Fruit fly (Drosophila melanogaster) whole organism, embryonic: ENCODE data around the gene ldbr.
A peak's percentile ranks its signal among the peaks of the same experiment; 100 is the strongest.

Source experiments
- BEAF-32 ChIP-seq: fragments of 200-800 bp; sonication (Bioruptor generic); optimal IDR thresholded peaks from 3 replicates; lab custom pipeline; 2017; ENCODE audit warnings: missing biosample characterization, missing genetic modification characterization, mild to moderate bottlenecking, moderate library complexity, missing genetic modification reagents
- Blimp-1 ChIP-seq: fragments of 200-800 bp; sonication (Bioruptor generic); optimal IDR thresholded peaks from 3 replicates; lab custom pipeline; 2018; ENCODE audit warnings: missing biosample characterization, missing genetic modification characterization, mild to moderate bottlenecking, moderate library complexity, missing genetic modification reagents
- CG10462 ChIP-seq: fragments of 200-800 bp; sonication (Bioruptor generic); optimal IDR thresholded peaks from 2 replicates; lab custom pipeline; 2016; ENCODE audit warnings: missing biosample characterization, missing genetic modification characterization
- CG12769 ChIP-seq: fragments of 200-800 bp; sonication (Bioruptor generic); optimal IDR thresholded peaks from 2 replicates; lab custom pipeline; 2019; ENCODE audit warnings: missing biosample characterization, mild to moderate bottlenecking, missing genetic modification characterization, moderate library complexity
- CG13123 ChIP-seq: fragments of 200-800 bp; sonication (Bioruptor generic); optimal IDR thresholded peaks from 2 replicates; lab custom pipeline; 2016; ENCODE audit warnings: missing biosample characterization, missing genetic modification characterization
- CG15011 ChIP-seq: fragments of 200-800 bp; sonication (Bioruptor generic); optimal IDR thresholded peaks from 3 replicates; lab custom pipeline; 2018; ENCODE audit warnings: missing biosample characterization, mild to moderate bottlenecking, missing genetic modification characterization
- CG15514 ChIP-seq: fragments of 200-800 bp; sonication (Bioruptor generic); optimal IDR thresholded peaks from 3 replicates; lab custom pipeline; 2017; ENCODE audit warnings: missing biosample characterization, missing genetic modification characterization, mild to moderate bottlenecking, moderate library complexity, missing genetic modification reagents
- CG1602 ChIP-seq: fragments of 200-800 bp; sonication (Bioruptor generic); optimal IDR thresholded peaks from 3 replicates; lab custom pipeline; 2016; ENCODE audit warnings: missing biosample characterization, missing genetic modification characterization
- CG16815 ChIP-seq: fragments of 200-800 bp; sonication (Bioruptor generic); optimal IDR thresholded peaks from 3 replicates; lab custom pipeline; 2017; ENCODE audit warnings: missing biosample characterization, mild to moderate bottlenecking, missing genetic modification characterization
- CG17385 ChIP-seq: fragments of 200-800 bp; sonication (Bioruptor generic); optimal IDR thresholded peaks from 3 replicates; lab custom pipeline; 2018; ENCODE audit warnings: missing biosample characterization, mild to moderate bottlenecking, missing genetic modification characterization
- CG18476 ChIP-seq: fragments of 200-800 bp; sonication (Bioruptor generic); optimal IDR thresholded peaks from 2 replicates; lab custom pipeline; 2016; ENCODE audit warnings: missing biosample characterization, mild to moderate bottlenecking, missing genetic modification characterization
- CG2875 ChIP-seq: fragments of 200-800 bp; sonication (Bioruptor generic); optimal IDR thresholded peaks from 2 replicates; lab custom pipeline; 2017; ENCODE audit warnings: missing biosample characterization, mild to moderate bottlenecking, missing genetic modification characterization, missing genetic modification reagents
- CG2889 ChIP-seq: fragments of 200-800 bp; sonication (Bioruptor generic); IDR thresholded peaks from 3 replicates; pipeline ENCODE4 v1.3.6; 2022; ENCODE audit warnings: missing biosample characterization, missing genetic modification characterization
- CG30020 ChIP-seq: fragments of 200-800 bp; optimal IDR thresholded peaks from 2 replicates; lab custom pipeline; 2019; ENCODE audit warnings: missing biosample characterization, mild to moderate bottlenecking, missing genetic modification characterization, moderate library complexity
- CG3065 ChIP-seq: fragments of 200-800 bp; sonication (Bioruptor generic); optimal IDR thresholded peaks from 2 replicates; lab custom pipeline; 2016; ENCODE audit warnings: missing biosample characterization, missing genetic modification characterization
- CG3281 ChIP-seq: fragments of 200-800 bp; sonication (Bioruptor generic); optimal IDR thresholded peaks from 3 replicates; lab custom pipeline; 2017; ENCODE audit warnings: missing biosample characterization, mild to moderate bottlenecking, missing genetic modification characterization
- CG3726 ChIP-seq: fragments of 200-800 bp; sonication (Bioruptor generic); IDR thresholded peaks from 3 replicates; pipeline ENCODE4, ENCODE4 v1.3.6; 2022; ENCODE audit warnings: missing biosample characterization, missing genetic modification characterization
- CG3995 ChIP-seq: fragments of 200-800 bp; sonication (Bioruptor generic); optimal IDR thresholded peaks from 3 replicates; lab custom pipeline; 2016; ENCODE audit warnings: missing biosample characterization, missing genetic modification characterization
- CG4328 ChIP-seq: fragments of 200-800 bp; sonication (Bioruptor generic); optimal IDR thresholded peaks from 3 replicates; lab custom pipeline; 2017; ENCODE audit warnings: missing biosample characterization, missing genetic modification reagents, missing genetic modification characterization
- CG6175 ChIP-seq: fragments of 200-800 bp; sonication (Bioruptor generic); IDR thresholded peaks from 3 replicates; pipeline ENCODE4 v1.3.6; 2022; ENCODE audit warnings: missing biosample characterization, missing genetic modification characterization
- CG7271 ChIP-seq: fragments of 200-800 bp; sonication (Bioruptor generic); optimal IDR thresholded peaks from 2 replicates; lab custom pipeline; 2018; ENCODE audit warnings: missing biosample characterization, mild to moderate bottlenecking, missing genetic modification characterization, moderate library complexity
- CG9797 ChIP-seq: fragments of 200-800 bp; sonication (Bioruptor generic); optimal IDR thresholded peaks from 3 replicates; lab custom pipeline; 2018; ENCODE audit warnings: missing biosample characterization, mild to moderate bottlenecking, missing genetic modification characterization
- CrebB ChIP-seq: fragments of 200-800 bp; sonication (Bioruptor generic); optimal IDR thresholded peaks from 3 replicates; lab custom pipeline; 2018; ENCODE audit warnings: missing biosample characterization, mild to moderate bottlenecking, missing genetic modification characterization
- D19B ChIP-seq: fragments of 200-800 bp; sonication (Bioruptor generic); optimal IDR thresholded peaks from 2 replicates; lab custom pipeline; 2017; ENCODE audit warnings: missing biosample characterization, mild to moderate bottlenecking, missing genetic modification characterization
- ERR ChIP-seq: fragments of 200-800 bp; sonication (Bioruptor generic); optimal IDR thresholded peaks from 2 replicates; lab custom pipeline; 2016; ENCODE audit warnings: missing biosample characterization, missing genetic modification characterization
- Ets65A ChIP-seq: fragments of 200-800 bp; sonication (Bioruptor generic); peaks from one replicate; lab custom pipeline; 2016; ENCODE audit warnings: missing biosample characterization, missing genetic modification characterization
- H2.0 ChIP-seq: fragments of 200-800 bp; sonication (Bioruptor generic); IDR thresholded peaks from 2 replicates; pipeline ENCODE4 v1.3.6; 2022; ENCODE audit warnings: missing biosample characterization, missing genetic modification characterization
- Hmx ChIP-seq: fragments of 200-800 bp; sonication (Bioruptor generic); optimal IDR thresholded peaks from 2 replicates; lab custom pipeline; 2016; ENCODE audit warnings: missing biosample characterization, missing genetic modification characterization
- MTF-1 ChIP-seq: fragments of 200-800 bp; sonication (Bioruptor generic); optimal IDR thresholded peaks from 2 replicates; lab custom pipeline; 2018; ENCODE audit warnings: missing biosample characterization, mild to moderate bottlenecking, missing genetic modification characterization, borderline replicate concordance
- Sox100B ChIP-seq: fragments of 200-800 bp; sonication (Bioruptor generic); optimal IDR thresholded peaks from 3 replicates; lab custom pipeline; 2018; ENCODE audit warnings: missing biosample characterization, mild to moderate bottlenecking, missing genetic modification characterization
- Sry-β ChIP-seq: fragments of 200-800 bp; sonication (Bioruptor generic); optimal IDR thresholded peaks from 2 replicates; lab custom pipeline; 2018; ENCODE audit warnings: missing biosample characterization, mild to moderate bottlenecking, missing genetic modification characterization, moderate library complexity
- Taf1 ChIP-seq: fragments of 200-800 bp; sonication (Bioruptor generic); IDR thresholded peaks from 2 replicates; pipeline ENCODE4 v1.3.6; 2022; ENCODE audit warnings: missing biosample characterization, missing genetic modification characterization
- Tbp ChIP-seq: fragments of >200 bp; optimal IDR thresholded peaks from 2 replicates; lab custom pipeline; 2018; ENCODE audit warnings: missing biosample characterization, missing genetic modification characterization
- Trl ChIP-seq, 3 experiments: fragments of >200 bp in 2 of 3; fragments of 200-800 bp in 1 of 3; sonication (Bioruptor generic) in 1 of 3; optimal IDR thresholded peaks; 2 replicates in 1 of 3; 3 replicates in 2 of 3; lab custom pipeline; 2016 to 2017; ENCODE audit warnings: missing biosample characterization in 1 of 3, missing genetic modification characterization in 1 of 3
- ab ChIP-seq: fragments of 200-800 bp; sonication (Bioruptor generic); optimal IDR thresholded peaks from 2 replicates; lab custom pipeline; 2016; ENCODE audit warnings: missing biosample characterization, missing genetic modification characterization
- bcd ChIP-seq: fragments of 200-800 bp; sonication (Bioruptor generic); optimal IDR thresholded peaks from 2 replicates; lab custom pipeline; 2017; ENCODE audit warnings: missing biosample characterization, mild to moderate bottlenecking, missing genetic modification characterization
- cad ChIP-seq: fragments of >200 bp; optimal IDR thresholded peaks from 2 replicates; lab custom pipeline; 2017; ENCODE audit warnings: missing biosample characterization, missing genetic modification characterization
- emc ChIP-seq: fragments of 200-800 bp; sonication (Bioruptor generic); optimal IDR thresholded peaks from 2 replicates; lab custom pipeline; 2016; ENCODE audit warnings: missing biosample characterization, missing genetic modification characterization
- en ChIP-seq: fragments of 200-800 bp; sonication (Bioruptor generic); optimal IDR thresholded peaks from 2 replicates; lab custom pipeline; 2016; ENCODE audit warnings: missing biosample characterization, missing genetic modification characterization
- ftz-f1 ChIP-seq: fragments of 200-800 bp; sonication (Bioruptor generic); optimal IDR thresholded peaks from 2 replicates; lab custom pipeline; 2016; ENCODE audit warnings: missing biosample characterization, missing genetic modification characterization
- grau ChIP-seq: fragments of 200-800 bp; optimal IDR thresholded peaks from 3 replicates; lab custom pipeline; 2019; ENCODE audit warnings: missing biosample characterization, mild to moderate bottlenecking, missing genetic modification characterization, moderate library complexity
- hth ChIP-seq: fragments of >200 bp; optimal IDR thresholded peaks from 2 replicates; lab custom pipeline; 2017; ENCODE audit warnings: inconsistent platforms
- lola ChIP-seq, 3 experiments: fragments of >200 bp in 2 of 3; fragments of 200-800 bp in 1 of 3; sonication (Bioruptor generic) in 1 of 3; optimal IDR thresholded peaks; 2 replicates each; lab custom pipeline; 2017 to 2019; ENCODE audit warnings: missing biosample characterization in 3 of 3, missing genetic modification characterization in 3 of 3, mild to moderate bottlenecking in 1 of 3, moderate library complexity in 1 of 3
- p53 ChIP-seq: fragments of 200-800 bp; sonication (Bioruptor generic); optimal IDR thresholded peaks from 2 replicates; lab custom pipeline; 2016; ENCODE audit warnings: missing biosample characterization, missing genetic modification characterization
- pfk ChIP-seq: fragments of 200-800 bp; sonication (Bioruptor generic); optimal IDR thresholded peaks from 2 replicates; lab custom pipeline; 2018; ENCODE audit warnings: missing biosample characterization, mild to moderate bottlenecking, missing genetic modification characterization, moderate library complexity
- rib ChIP-seq: fragments of 200-800 bp; sonication (Bioruptor generic); IDR thresholded peaks from 2 replicates; pipeline ENCODE4 v1.3.6; 2022; ENCODE audit warnings: missing biosample characterization, missing genetic modification characterization
- slbo ChIP-seq: fragments of 200-800 bp; sonication (Bioruptor generic); IDR thresholded peaks from 2 replicates; pipeline ENCODE4 v1.3.6; 2022; ENCODE audit warnings: missing biosample characterization, missing genetic modification characterization
- trem ChIP-seq: fragments of 200-800 bp; optimal IDR thresholded peaks from 3 replicates; lab custom pipeline; 2019; ENCODE audit warnings: missing biosample characterization, mild to moderate bottlenecking, missing genetic modification characterization, moderate library complexity
- trh ChIP-seq: fragments of 200-800 bp; sonication (Bioruptor generic); optimal IDR thresholded peaks from 2 replicates; lab custom pipeline; 2016; ENCODE audit warnings: missing biosample characterization, missing genetic modification characterization
- usp ChIP-seq: fragments of >200 bp; optimal IDR thresholded peaks from 2 replicates; lab custom pipeline; 2017; ENCODE audit warnings: missing biosample characterization, missing genetic modification characterization
- zen ChIP-seq: fragments of 200-800 bp; sonication (Bioruptor generic); optimal IDR thresholded peaks from 3 replicates; lab custom pipeline; 2018; ENCODE audit warnings: missing biosample characterization, mild to moderate bottlenecking, missing genetic modification characterization, moderate library complexity

Gene ldbr

dm6 chr3L:8137448-8137906 lies 15.8 kb downstream of the ldbr start, which contains the start of the genes Setx and mus301 (continued):
- TF ChIP-seq CG3995 (GFP tag; lab: Kevin White, UChicago) (peak; percentile 54), cad (no peak), CG3726 (no peak), CG15011 (no peak), D19B (GFP tag; lab: Kevin White, UChicago) (no peak), CG4328 (GFP tag; lab: Kevin White, UChicago) (peak; percentile 37), usp (GFP tag; lab: Kevin White, UChicago) (no peak), CG13123 (peak; percentile 75), CG12769 (tag; lab: Kevin White, UChicago) (no peak), CG18476 (GFP tag; lab: Kevin White, UChicago) (peak; percentile 82), emc (GFP tag; lab: Kevin White, UChicago) (peak; percentile 71), BEAF-32 (GFP tag; lab: Kevin White, UChicago) (peak; percentile 56), hth (no peak), CrebB (tag; lab: Kevin White, UChicago) (peak; percentile 10), Hmx (peak; percentile 59), Sox100B (GFP tag; lab: Kevin White, UChicago) (peak; percentile 70), CG9797 (GFP tag; lab: Kevin White, UChicago) (peak; percentile 76), lola (GFP tag; optimal IDR thresholded peaks at IDR 0.05; lab: Kevin White, UChicago) (peak in 1 of 3 experiments; percentile 74), CG17385 (GFP tag; lab: Kevin White, UChicago) (peak; percentile 66), bcd (peak; percentile 81), CG16815 (GFP tag; lab: Kevin White, UChicago) (peak; percentile 70), trh (GFP tag; lab: Kevin White, UChicago) (peak; percentile 69), Tbp (GFP tag; lab: Kevin White, UChicago) (no peak), CG7271 (tag; lab: Kevin White, UChicago) (peak; percentile 2), MTF-1 (no peak), pfk (GFP tag; lab: Kevin White, UChicago) (no peak), en (GFP tag; lab: Kevin White, UChicago) (no peak), ab (GFP tag; lab: Kevin White, UChicago) (peak; percentile 65), CG30020 (no peak), p53 (GFP tag; lab: Kevin White, UChicago) (peak; percentile 70), zen (tag; lab: Kevin White, UChicago) (peak; percentile 88), trem (peak; percentile 86), CG1602 (GFP tag; lab: Kevin White, UChicago) (peak; percentile 85), Taf1 (GFP tag; lab: Robert Waterston, UW) (no peak; the same call in 1 of the 2 replicates), grau (tag; lab: Kevin White, UChicago) (peak; percentile 75), CG3065 (GFP tag; lab: Kevin White, UChicago) (peak; percentile 39), H2.0 (GFP tag; lab: Robert Waterston, UW) (peak; percentile 62), Trl (optimal IDR thresholded peaks at IDR 0.05; lab: Kevin White, UChicago) (no peak), Trl (GFP tag; optimal IDR thresholded peaks at IDR 0.05; lab: Kevin White, UChicago) (peak; percentile 89), CG6175 (GFP tag; lab: Robert Waterston, UW) (peak; percentile 71; the same call in 2 of the 3 replicates), Sry-β (GFP tag; lab: Kevin White, UChicago) (no peak), CG15514 (GFP tag; lab: Kevin White, UChicago) (peak; percentile 86), CG3281 (GFP tag; lab: Kevin White, UChicago) (peak; percentile 80), Blimp-1 (GFP tag; lab: Kevin White, UChicago) (no peak), CG2875 (peak; percentile 43), Ets65A (GFP tag; lab: Kevin White, UChicago) (peak; percentile 99), CG2889 (peak; percentile 44; the same call in 1 of the 3 replicates), slbo (GFP tag; lab: Robert Waterston, UW) (peak; percentile 90), CG10462 (peak; percentile 69), ftz-f1 (GFP tag; lab: Kevin White, UChicago) (peak; percentile 46), rib (GFP tag; lab: Robert Waterston, UW) (peak; percentile 73), ERR (GFP tag; lab: Kevin White, UChicago) (peak; percentile 60)
